Worm (Caenorhabditis elegans): ENCODE data around the gene mec-2.

ce11 chrX:5572638-5573037 is 5.1 kb downstream of the mec-2 start:
- TF ChIP-seq mxl-3 (GFP tag; optimal IDR thresholded peaks at IDR 0.05) (no peak), nhr-28 (tag; optimal IDR thresholded peaks at IDR 0.05) (no peak), mep-1 (tag; optimal IDR thresholded peaks at IDR 0.05) (no peak), lin-38 (GFP tag; IDR thresholded peaks at IDR 0.05) (no peak), tag-97 (GFP tag; IDR thresholded peaks at IDR 0.05) (no peak), lin-15B (tag; optimal IDR thresholded peaks at IDR 0.05) (no peak), dmd-8 (GFP tag; IDR thresholded peaks at IDR 0.05) (no peak), lin-13 (GFP tag; optimal IDR thresholded peaks at IDR 0.05) (no peak), ztf-11 (tag; optimal IDR thresholded peaks at IDR 0.05) (no peak), ama-1 (optimal IDR thresholded peaks at IDR 0.05) (no peak), pqm-1 (tag; optimal IDR thresholded peaks at IDR 0.05) (no peak), hlh-11 (tag; optimal IDR thresholded peaks at IDR 0.05) (no peak)

Data from whole organism, L4 larva.